Fruit fly (Drosophila melanogaster): ENCODE data around the gene chic.
A peak's percentile ranks its signal among the peaks of the same experiment; 100 is the strongest.

The chic gene

DNA sequence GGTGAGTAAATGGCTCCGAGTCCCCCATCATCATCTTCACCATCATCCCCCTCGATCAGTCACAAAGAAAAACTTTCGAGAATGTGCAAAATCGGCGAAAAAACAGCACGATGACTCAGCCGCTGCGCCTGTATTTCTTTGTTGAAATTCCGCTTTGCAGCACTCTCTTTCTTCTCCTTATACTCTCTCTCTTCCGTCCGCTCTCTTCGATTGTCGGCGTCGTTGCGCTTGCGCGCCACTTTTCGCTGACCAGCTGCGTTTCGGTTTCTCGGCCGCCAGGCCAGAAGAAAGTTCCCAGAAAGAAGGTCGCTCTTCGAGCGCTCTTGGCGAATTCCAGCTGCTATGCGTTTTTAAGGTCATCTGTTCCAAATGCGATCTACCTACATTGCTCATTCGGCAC is 2.4 kb upstream of the chic start:
- TF ChIP-seq EcR (GFP tag; optimal IDR thresholded peaks at IDR 0.05) (peak; percentile 71), Pif1A (GFP tag; optimal IDR thresholded peaks at IDR 0.05) (no peak)

DNA sequence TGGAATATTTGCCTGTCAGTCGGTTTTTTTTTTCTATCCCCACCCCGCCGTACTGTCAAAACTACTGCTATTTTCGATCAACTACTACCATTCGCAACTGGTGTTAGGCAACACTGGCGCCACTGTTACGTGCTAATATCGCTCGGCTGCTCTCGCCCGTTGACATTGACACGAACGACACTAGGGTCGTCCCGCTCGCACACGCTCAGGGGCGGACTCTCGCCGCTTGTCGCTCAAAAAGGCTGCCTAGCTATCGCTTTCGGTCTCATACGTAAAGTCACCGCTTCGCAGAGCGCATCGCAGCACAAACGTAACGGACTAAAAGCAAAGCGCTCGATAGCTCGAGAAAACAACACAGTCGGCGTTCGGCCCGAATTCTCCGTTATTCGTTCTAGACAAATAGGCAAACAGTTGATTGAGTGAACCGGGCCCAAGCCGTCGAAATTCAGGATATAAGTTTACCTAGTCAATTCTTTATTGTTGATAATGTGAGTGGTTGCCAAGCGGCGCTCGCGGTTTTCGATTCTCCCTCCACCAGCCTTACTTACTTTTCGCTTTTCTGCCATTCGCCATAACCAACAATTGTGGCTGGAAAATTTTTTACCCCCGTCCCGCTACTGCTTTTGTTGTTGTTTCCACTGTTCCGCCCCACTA is 1.6 kb upstream of the chic start:
- TF ChIP-seq CG15710 (tag; optimal IDR thresholded peaks at IDR 0.05) (peak; percentile 16), CG13204 (GFP tag; optimal IDR thresholded peaks at IDR 0.05) (peak; percentile 36), Pif1B (GFP tag; optimal IDR thresholded peaks at IDR 0.05) (peak; percentile 35), Snoo (tag; optimal IDR thresholded peaks at IDR 0.05) (peak; percentile 46), CG34367 (tag; optimal IDR thresholded peaks at IDR 0.05) (no peak)

DNA sequence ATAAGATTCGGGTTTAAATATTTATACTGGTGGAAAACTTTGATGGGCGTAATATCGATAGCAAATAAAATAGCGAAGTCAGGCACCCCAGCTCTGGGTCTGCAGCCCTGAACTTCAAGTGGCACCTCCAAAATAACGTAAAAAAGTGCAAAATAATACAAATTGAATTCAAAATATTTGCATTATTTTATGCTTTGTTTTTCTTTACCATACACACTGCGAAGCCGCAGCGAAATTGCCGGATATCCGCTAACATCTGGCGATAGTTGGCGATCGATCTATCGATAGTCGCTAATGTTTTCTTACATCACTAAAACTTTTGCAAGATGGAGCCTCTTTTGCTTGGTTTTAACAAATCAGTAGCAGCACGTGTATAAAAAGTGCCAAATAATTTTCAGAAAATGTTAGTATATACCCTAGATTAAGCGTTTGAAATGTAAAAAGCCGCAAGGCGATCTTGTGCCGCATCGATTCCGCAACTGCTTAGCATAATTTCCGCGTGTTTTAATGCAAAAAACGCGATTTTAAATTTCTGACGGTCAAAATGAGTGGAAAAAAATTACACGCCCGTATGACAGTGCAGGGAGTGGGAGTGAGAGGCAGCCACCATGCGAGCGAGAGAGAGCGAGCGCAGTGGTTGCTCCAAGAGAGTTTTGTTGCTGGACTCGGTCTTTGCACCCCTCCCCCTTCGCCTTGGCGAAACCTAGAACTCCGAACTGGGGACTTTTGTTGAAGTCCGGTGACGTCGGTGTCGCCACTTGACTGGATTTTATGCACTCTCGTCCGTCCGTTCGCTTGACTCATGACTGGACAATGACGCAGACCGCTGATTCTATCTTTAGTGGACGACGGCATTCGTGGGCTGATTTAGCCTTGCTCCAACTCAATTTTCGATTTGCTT is 865 bp upstream of the chic start, which contains the start of gene eIF4A:
TSS of gene eIF4A (plus strand) at position 332 of the 901 bp plus-strand sequence.
- TF ChIP-seq EcR (GFP tag; optimal IDR thresholded peaks at IDR 0.05) (peak; percentile 47), CG34367 (tag; optimal IDR thresholded peaks at IDR 0.05) (peak; percentile 11), CG8159 (tag; optimal IDR thresholded peaks at IDR 0.05) (peak; percentile 6), gl (tag; optimal IDR thresholded peaks at IDR 0.05) (no peak), CG13204 (GFP tag; optimal IDR thresholded peaks at IDR 0.05) (peak; percentile 10)

DNA sequence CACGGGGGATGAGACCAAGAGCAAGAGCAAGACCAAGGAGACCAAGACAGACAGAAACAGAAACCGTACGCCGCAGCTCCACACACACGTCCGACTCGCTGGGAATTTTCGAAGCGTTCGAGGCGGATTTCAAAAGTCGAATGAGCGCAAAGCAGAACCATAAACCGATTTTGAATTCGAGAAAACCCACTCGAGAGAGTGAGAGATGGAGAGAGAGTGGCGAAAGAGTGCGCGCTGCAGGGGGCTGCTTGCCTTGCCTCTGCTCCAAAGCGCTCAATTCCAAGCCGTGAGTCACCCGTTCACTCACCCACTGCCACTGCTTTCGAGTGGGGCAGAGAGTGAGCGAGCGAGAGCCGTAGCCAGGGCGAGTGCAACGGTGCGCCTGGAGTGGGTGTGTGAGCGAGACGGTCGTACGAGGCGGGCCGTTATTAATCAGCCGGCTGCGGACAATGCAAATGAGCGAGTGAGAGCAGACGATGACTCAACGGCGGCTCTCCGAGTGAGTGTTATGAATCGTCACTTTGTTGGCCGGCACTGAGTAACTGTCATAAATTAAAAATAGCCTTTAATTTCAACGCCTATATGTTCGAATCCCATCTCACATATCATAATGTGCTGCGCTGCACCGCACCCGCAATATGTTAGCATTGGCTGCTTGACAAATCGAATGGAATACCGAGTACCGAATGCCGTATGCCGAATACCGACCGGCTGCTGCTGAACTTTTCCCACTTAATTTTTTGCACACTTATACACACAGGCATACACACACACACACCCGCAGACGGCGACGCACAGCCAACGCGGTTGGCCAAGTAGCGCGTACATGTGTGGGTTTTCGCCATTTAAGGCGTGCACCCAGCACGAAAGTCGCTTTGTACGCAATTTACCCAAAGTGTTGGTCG is 609 bp downstream of the chic start:
- TF ChIP-seq CG10348 (GFP tag; IDR thresholded peaks at IDR 0.05), result no peak
- TF ChIP-seq CG8159 (tag; optimal IDR thresholded peaks at IDR 0.05), result peak; percentile 30
- peak; percentile 8 for TF ChIP-seq CG17806 (tag; optimal IDR thresholded peaks at IDR 0.05)
- TF ChIP-seq Pif1A (GFP tag; optimal IDR thresholded peaks at IDR 0.05), result peak; percentile 40
- peak; percentile 95 for TF ChIP-seq EcR (GFP tag; optimal IDR thresholded peaks at IDR 0.05)
- TF ChIP-seq Pif1B (GFP tag; optimal IDR thresholded peaks at IDR 0.05), result peak; percentile 30
- TF ChIP-seq CG13204 (GFP tag; optimal IDR thresholded peaks at IDR 0.05), result peak; percentile 87
- no peak for TF ChIP-seq Snoo (tag; optimal IDR thresholded peaks at IDR 0.05)
- no peak for TF ChIP-seq fd96Ca (GFP tag; IDR thresholded peaks at IDR 0.05)

DNA sequence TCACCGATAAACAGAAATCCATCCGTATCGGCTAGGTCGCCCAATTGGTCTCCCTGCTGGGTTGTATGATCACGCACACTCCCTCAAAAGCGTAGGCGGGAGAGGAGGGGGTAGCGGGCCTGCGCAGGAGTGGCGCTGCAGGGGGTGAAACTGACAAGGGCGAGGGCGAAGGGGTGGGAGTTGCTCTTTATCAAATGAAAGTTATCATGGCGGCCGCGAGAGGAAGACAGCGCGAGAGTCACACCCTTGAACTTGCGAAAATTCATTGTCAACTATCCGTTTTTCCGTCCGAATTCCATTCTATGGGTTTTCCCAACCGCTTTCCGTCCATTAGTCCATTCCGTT is 1.8 kb downstream of the chic start:
- no peak for TF ChIP-seq EcR (GFP tag; optimal IDR thresholded peaks at IDR 0.05)
- TF ChIP-seq CG13204 (GFP tag; optimal IDR thresholded peaks at IDR 0.05), result no peak
- TF ChIP-seq Snoo (tag; optimal IDR thresholded peaks at IDR 0.05), result no peak
- no peak for TF ChIP-seq rn (GFP tag; IDR thresholded peaks at IDR 0.05)
- TF ChIP-seq gl (tag; optimal IDR thresholded peaks at IDR 0.05), result no peak

DNA sequence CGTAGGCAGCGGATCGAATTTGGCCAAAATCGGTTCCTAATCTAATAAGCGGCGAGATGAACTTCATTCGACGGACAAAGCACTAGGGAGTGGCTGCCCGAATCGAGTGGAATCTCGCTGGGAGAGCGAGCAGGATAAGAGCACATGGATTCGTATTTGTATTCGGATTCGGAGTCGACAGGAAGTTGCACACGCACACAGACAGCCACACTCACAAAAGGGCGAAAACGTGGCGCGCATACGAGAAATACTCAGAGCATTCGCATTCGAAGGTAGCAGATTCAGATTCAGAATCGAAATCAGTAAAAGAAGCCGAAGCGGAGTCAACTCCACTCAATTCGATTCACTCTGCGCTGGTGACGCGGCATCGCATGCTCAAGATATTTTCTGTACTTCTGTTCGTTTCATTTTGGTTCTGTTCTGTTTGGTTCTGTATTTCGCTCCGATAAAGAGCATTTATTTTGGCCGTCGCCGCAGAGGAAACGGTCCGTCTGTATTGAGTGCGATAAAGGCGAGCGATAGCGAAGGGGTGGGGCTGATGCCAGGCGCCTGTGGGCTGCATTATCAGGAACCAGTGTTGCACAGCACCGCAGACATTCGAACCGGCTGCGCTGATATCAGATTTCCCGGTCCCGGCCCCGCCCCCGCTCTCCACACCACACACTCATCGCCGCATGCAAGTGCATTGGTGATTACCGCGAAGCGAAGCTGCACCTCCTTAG is 2.3 kb downstream of the chic start:
- TF ChIP-seq Ets98B (GFP tag; IDR thresholded peaks at IDR 0.05) (no peak), CG34367 (tag; optimal IDR thresholded peaks at IDR 0.05) (no peak), rn (GFP tag; IDR thresholded peaks at IDR 0.05) (no peak), Pif1B (GFP tag; optimal IDR thresholded peaks at IDR 0.05) (peak; percentile 34), EcR (GFP tag; optimal IDR thresholded peaks at IDR 0.05) (peak; percentile 45), CG13204 (GFP tag; optimal IDR thresholded peaks at IDR 0.05) (peak; percentile 68), CG17806 (tag; optimal IDR thresholded peaks at IDR 0.05) (no peak), CG32121 (GFP tag; IDR thresholded peaks at IDR 0.05) (no peak), fd96Ca (GFP tag; IDR thresholded peaks at IDR 0.05) (no peak), CG15710 (tag; optimal IDR thresholded peaks at IDR 0.05) (peak; percentile 5), CG4496 (GFP tag; IDR thresholded peaks at IDR 0.05) (no peak), CG9948 (tag; optimal IDR thresholded peaks at IDR 0.05) (no peak), CG8301 (tag; optimal IDR thresholded peaks at IDR 0.05) (no peak), Pif1A (GFP tag; optimal IDR thresholded peaks at IDR 0.05) (no peak), CG10348 (GFP tag; IDR thresholded peaks at IDR 0.05) (no peak), Snoo (tag; optimal IDR thresholded peaks at IDR 0.05) (peak; percentile 7), D1 (tag; optimal IDR thresholded peaks at IDR 0.05) (no peak), CG14655 (GFP tag; optimal IDR thresholded peaks at IDR 0.05) (no peak), CG8159 (tag; optimal IDR thresholded peaks at IDR 0.05) (no peak), gl (tag; optimal IDR thresholded peaks at IDR 0.05) (no peak), CG12605 (GFP tag; IDR thresholded peaks at IDR 0.05) (no peak)
